Worm (Caenorhabditis elegans) whole organism, L4 larva: ENCODE data around the gene K02E10.7.

Source experiments
- ceh-28 ChIP-seq: fragments of 150-350 bp; optimal IDR thresholded peaks from 2 replicates; lab custom pipeline; 2014; ENCODE audit warnings: missing biosample characterization, missing genetic modification reagents, missing genetic modification characterization
- ces-1 ChIP-seq: fragments of 150-350 bp; sonication (generic microtip); optimal IDR thresholded peaks from 4 replicates; lab custom pipeline; 2014; ENCODE audit warnings: missing biosample characterization, missing genetic modification reagents, missing genetic modification characterization
- lin-15B ChIP-seq: fragments of 150-350 bp; sonication (generic microtip); optimal IDR thresholded peaks from 3 replicates; lab custom pipeline; 2014; ENCODE audit warnings: missing biosample characterization, missing genetic modification characterization
- lin-39 ChIP-seq: fragments of 150-350 bp; optimal IDR thresholded peaks from 2 replicates; lab custom pipeline; 2014; ENCODE audit warnings: missing biosample characterization, missing genetic modification reagents, missing genetic modification characterization
- mep-1 ChIP-seq: fragments of 150-350 bp; sonication (generic microtip); optimal IDR thresholded peaks from 3 replicates; lab custom pipeline; 2014; ENCODE audit warnings: missing biosample characterization, missing genetic modification characterization
- nhr-25 ChIP-seq: sonication (generic microtip); optimal IDR thresholded peaks from 2 replicates; lab custom pipeline; 2017; ENCODE audit warnings: missing genetic modification characterization, mild to moderate bottlenecking, missing compliant biosample characterization, antibody characterized with exemption, moderate library complexity, borderline replicate concordance; ENCODE audit not compliant: insufficient read depth
- saeg-2 ChIP-seq: fragments of 200-800 bp; sonication (Bioruptor generic); IDR thresholded peaks from 2 replicates; pipeline ENCODE4 v1.3.6; 2022; ENCODE audit warnings: missing genetic modification reagents, missing genetic modification characterization, missing compliant biosample characterization

- no peak for TF ChIP-seq lin-15B
- TF ChIP-seq ces-1 (GFP tag; lab: Kevin White, UChicago), result no peak
- TF ChIP-seq saeg-2 (GFP tag; lab: Robert Waterston, UW), result no peak
- no peak for TF ChIP-seq mep-1 (tag; lab: Kevin White, UChicago)
- TF ChIP-seq ceh-28 (tag; lab: Kevin White, UChicago), result no peak
- TF ChIP-seq nhr-25 (tag; lab: Kevin White, UChicago), result no peak
- no peak for TF ChIP-seq lin-39 (tag; lab: Kevin White, UChicago)
These were observed 34.7 kb downstream of the K02E10.7 start, which contains the start of gene R04B3.2 for ce11 chrX:2473618-2474017.
